Fruit fly (Drosophila melanogaster) whole organism, embryonic: ENCODE data around the gene Cyp313a4.
A peak's percentile ranks its signal among the peaks of the same experiment; 100 is the strongest.

ENCODE experiments used
- Asciz ChIP-seq: fragments of 200-800 bp; sonication (Bioruptor generic); optimal IDR thresholded peaks from 2 replicates; lab custom pipeline; 2017; ENCODE audit warnings: missing biosample characterization, mild to moderate bottlenecking, missing genetic modification characterization, missing genetic modification reagents
- CG10147 ChIP-seq: fragments of 200-800 bp; sonication (Bioruptor generic); optimal IDR thresholded peaks from 2 replicates; lab custom pipeline; 2019; ENCODE audit warnings: missing biosample characterization, mild to moderate bottlenecking, missing genetic modification characterization, moderate library complexity
- CG10543 ChIP-seq: fragments of 200-800 bp; sonication (Bioruptor generic); optimal IDR thresholded peaks from 3 replicates; lab custom pipeline; 2017; ENCODE audit warnings: missing biosample characterization, mild to moderate bottlenecking, missing genetic modification characterization, moderate library complexity
- CG11093 ChIP-seq: fragments of 200-800 bp; sonication (Bioruptor generic); IDR thresholded peaks from 3 replicates; pipeline ENCODE4 v1.3.6; 2022; ENCODE audit warnings: missing biosample characterization, missing genetic modification characterization
- CG12104 ChIP-seq: fragments of 200-800 bp; sonication (Bioruptor generic); optimal IDR thresholded peaks from 3 replicates; lab custom pipeline; 2016; ENCODE audit warnings: missing biosample characterization, missing genetic modification characterization
- CG12391 ChIP-seq: fragments of 200-800 bp; sonication (Bioruptor generic); optimal IDR thresholded peaks from 3 replicates; lab custom pipeline; 2018; ENCODE audit warnings: missing biosample characterization, mild to moderate bottlenecking, missing genetic modification characterization, moderate library complexity
- CG13775 ChIP-seq: fragments of 200-800 bp; sonication (Bioruptor generic); optimal IDR thresholded peaks from 3 replicates; lab custom pipeline; 2017; ENCODE audit warnings: missing biosample characterization, mild to moderate bottlenecking, missing genetic modification characterization
- CG13894 ChIP-seq: fragments of 200-800 bp; sonication (Bioruptor generic); optimal IDR thresholded peaks from 3 replicates; lab custom pipeline; 2018; ENCODE audit warnings: missing biosample characterization, mild to moderate bottlenecking, missing genetic modification characterization, moderate library complexity
- CG14860 ChIP-seq: fragments of 200-800 bp; sonication (Bioruptor generic); IDR thresholded peaks from 3 replicates; pipeline ENCODE4 v1.3.6; 2022; ENCODE audit warnings: missing biosample characterization, missing genetic modification characterization; ENCODE audit not compliant: partially characterized antibody
- CG15011 ChIP-seq: fragments of 200-800 bp; sonication (Bioruptor generic); optimal IDR thresholded peaks from 3 replicates; lab custom pipeline; 2018; ENCODE audit warnings: missing biosample characterization, mild to moderate bottlenecking, missing genetic modification characterization
- CG17186 ChIP-seq: fragments of 200-800 bp; sonication (Bioruptor generic); optimal IDR thresholded peaks from 3 replicates; lab custom pipeline; 2017; ENCODE audit warnings: missing biosample characterization, missing genetic modification reagents, missing genetic modification characterization
- CG17385 ChIP-seq: fragments of 200-800 bp; sonication (Bioruptor generic); optimal IDR thresholded peaks from 3 replicates; lab custom pipeline; 2018; ENCODE audit warnings: missing biosample characterization, mild to moderate bottlenecking, missing genetic modification characterization
- CG17612 ChIP-seq: fragments of 200-800 bp; sonication (Bioruptor generic); IDR thresholded peaks from 2 replicates; pipeline ENCODE4 v1.3.6; 2022; ENCODE audit warnings: missing biosample characterization, missing genetic modification characterization
- CG17802 ChIP-seq: fragments of 200-800 bp; sonication (Bioruptor generic); optimal IDR thresholded peaks from 2 replicates; lab custom pipeline; 2018; ENCODE audit warnings: missing biosample characterization, mild to moderate bottlenecking, missing genetic modification characterization, moderate library complexity
- CG1792 ChIP-seq: fragments of 200-800 bp; sonication (Bioruptor generic); optimal IDR thresholded peaks from 2 replicates; lab custom pipeline; 2016; ENCODE audit warnings: missing biosample characterization, missing genetic modification characterization
- CG18011 ChIP-seq: fragments of 200-800 bp; sonication (Bioruptor generic); optimal IDR thresholded peaks from 2 replicates; lab custom pipeline; 2017; ENCODE audit warnings: missing biosample characterization, missing genetic modification characterization, mild to moderate bottlenecking, moderate library complexity, missing genotype
- CG18619 ChIP-seq: fragments of 200-800 bp; sonication (Bioruptor generic); optimal IDR thresholded peaks from 3 replicates; lab custom pipeline; 2017; ENCODE audit warnings: missing biosample characterization, mild to moderate bottlenecking, missing genetic modification characterization
- CG2712 ChIP-seq: fragments of 200-800 bp; optimal IDR thresholded peaks from 3 replicates; lab custom pipeline; 2019; ENCODE audit warnings: missing biosample characterization, mild to moderate bottlenecking, missing genetic modification characterization, moderate library complexity
- CG3407 ChIP-seq: fragments of 200-800 bp; sonication (Bioruptor generic); optimal IDR thresholded peaks from 2 replicates; lab custom pipeline; 2018; ENCODE audit warnings: missing biosample characterization, mild to moderate bottlenecking, missing genetic modification characterization
- CG34224 ChIP-seq: fragments of 200-800 bp; sonication (Bioruptor generic); IDR thresholded peaks from 3 replicates; pipeline ENCODE4 v1.3.6; 2022; ENCODE audit warnings: missing biosample characterization, missing genetic modification characterization; ENCODE audit not compliant: partially characterized antibody
- CG3726 ChIP-seq: fragments of 200-800 bp; sonication (Bioruptor generic); IDR thresholded peaks from 3 replicates; pipeline ENCODE4, ENCODE4 v1.3.6; 2022; ENCODE audit warnings: missing biosample characterization, missing genetic modification characterization
- CG7839 ChIP-seq: fragments of 200-800 bp; sonication (Bioruptor generic); optimal IDR thresholded peaks from 3 replicates; lab custom pipeline; 2018; ENCODE audit warnings: missing biosample characterization, mild to moderate bottlenecking, missing genetic modification characterization, moderate library complexity
- Fer1 ChIP-seq: fragments of 200-800 bp; sonication (Bioruptor generic); optimal IDR thresholded peaks from 2 replicates; lab custom pipeline; 2017; ENCODE audit warnings: missing biosample characterization, mild to moderate bottlenecking, missing genetic modification characterization
- Fer3 ChIP-seq: fragments of 200-800 bp; sonication (Bioruptor generic); optimal IDR thresholded peaks from 2 replicates; lab custom pipeline; 2018; ENCODE audit warnings: missing biosample characterization, mild to moderate bottlenecking, missing genetic modification characterization, moderate library complexity
- H2.0 ChIP-seq: fragments of 200-800 bp; sonication (Bioruptor generic); IDR thresholded peaks from 2 replicates; pipeline ENCODE4 v1.3.6; 2022; ENCODE audit warnings: missing biosample characterization, missing genetic modification characterization
- Hr51 ChIP-seq, 2 experiments: fragments of 200-800 bp; sonication (Bioruptor generic); optimal IDR thresholded peaks; 2 replicates in 1 of 2; 3 replicates in 1 of 2; lab custom pipeline; 2016 to 2018; ENCODE audit warnings: missing biosample characterization in 2 of 2, missing genetic modification characterization in 2 of 2, mild to moderate bottlenecking in 1 of 2, moderate library complexity in 1 of 2
- Lim3 ChIP-seq: fragments of 200-800 bp; sonication (Bioruptor generic); IDR thresholded peaks from 2 replicates; pipeline ENCODE4 v1.3.6; 2022; ENCODE audit warnings: missing biosample characterization, missing genetic modification characterization
- MESR4 ChIP-seq: fragments of 200-800 bp; sonication (Bioruptor generic); optimal IDR thresholded peaks from 2 replicates; lab custom pipeline; 2018; ENCODE audit warnings: missing biosample characterization, mild to moderate bottlenecking, missing genetic modification characterization, moderate library complexity
- Mrtf ChIP-seq: fragments of 200-800 bp; sonication (Bioruptor generic); IDR thresholded peaks from 3 replicates; pipeline ENCODE4 v1.3.6; 2022; ENCODE audit warnings: missing biosample characterization, missing genetic modification characterization
- Nf-YA ChIP-seq: fragments of 200-800 bp; sonication (Bioruptor generic); IDR thresholded peaks from 2 replicates; pipeline ENCODE4 v1.3.6; 2022; ENCODE audit warnings: missing biosample characterization, missing genetic modification characterization
- Nf-YC ChIP-seq: fragments of 200-800 bp; optimal IDR thresholded peaks from 3 replicates; lab custom pipeline; 2019; ENCODE audit warnings: missing biosample characterization, mild to moderate bottlenecking, missing genetic modification characterization, moderate library complexity
- Oaz ChIP-seq: fragments of 200-800 bp; sonication (Bioruptor generic); IDR thresholded peaks from 2 replicates; pipeline ENCODE4 v1.3.6; 2022; ENCODE audit warnings: missing biosample characterization, missing genetic modification characterization
- Oli ChIP-seq: fragments of 200-800 bp; sonication (Bioruptor generic); optimal IDR thresholded peaks from 2 replicates; lab custom pipeline; 2018; ENCODE audit warnings: missing biosample characterization, mild to moderate bottlenecking, missing genetic modification characterization, moderate library complexity
- Pdp1 ChIP-seq, 2 experiments: fragments of 200-800 bp; sonication (Bioruptor generic); optimal IDR thresholded peaks; 3 replicates each; lab custom pipeline; 2016; ENCODE audit warnings: missing biosample characterization in 2 of 2, missing genetic modification characterization in 2 of 2, mild to moderate bottlenecking in 1 of 2, moderate library complexity in 1 of 2
- bbx ChIP-seq: fragments of 200-800 bp; sonication (Bioruptor generic); IDR thresholded peaks from 2 replicates; pipeline ENCODE4 v1.3.6; 2022; ENCODE audit warnings: missing biosample characterization, missing genetic modification characterization; ENCODE audit not compliant: partially characterized antibody
- bsh ChIP-seq, 2 experiments: fragments of 200-800 bp; sonication (Bioruptor generic); optimal IDR thresholded peaks; 2 replicates each; lab custom pipeline; 2017 to 2018; ENCODE audit warnings: mild to moderate bottlenecking in 2 of 2, missing biosample characterization in 2 of 2, missing genetic modification characterization in 2 of 2, moderate library complexity in 1 of 2
- cato ChIP-seq: fragments of 200-800 bp; sonication (Bioruptor generic); optimal IDR thresholded peaks from 2 replicates; lab custom pipeline; 2016; ENCODE audit warnings: missing biosample characterization, missing genetic modification characterization, borderline replicate concordance
- hb ChIP-seq: fragments of 200-800 bp; sonication (Bioruptor generic); IDR thresholded peaks from 3 replicates; pipeline ENCODE4 v1.3.6; 2022; ENCODE audit warnings: missing biosample characterization, missing genetic modification characterization; ENCODE audit not compliant: partially characterized antibody
- hkb ChIP-seq, 2 experiments: fragments of 200-800 bp in 1 of 2; fragments of >200 bp in 1 of 2; sonication (Bioruptor generic) in 1 of 2; IDR thresholded peaks in 1 of 2; optimal IDR thresholded peaks in 1 of 2; 2 replicates each; pipeline versions ENCODE4 v1.3.6 to Lab custom; 2017 to 2022; ENCODE audit warnings: missing biosample characterization in 1 of 2, missing genetic modification characterization in 1 of 2
- oc ChIP-seq: fragments of 200-800 bp; sonication (Bioruptor generic); optimal IDR thresholded peaks from 2 replicates; lab custom pipeline; 2018; ENCODE audit warnings: missing biosample characterization, mild to moderate bottlenecking, missing genetic modification characterization, moderate library complexity
- prd ChIP-seq, 3 experiments: fragments of >200 bp in 2 of 3; fragments of 200-800 bp in 1 of 3; sonication (Bioruptor generic) in 1 of 3; optimal IDR thresholded peaks in 2 of 3; IDR thresholded peaks in 1 of 3; 2 replicates in 2 of 3; 3 replicates in 1 of 3; pipeline versions ENCODE4 v1.3.6 to Lab custom; 2017 to 2022; ENCODE audit warnings: missing biosample characterization in 1 of 3, missing genetic modification characterization in 1 of 3
- ranshi ChIP-seq: fragments of 200-800 bp; sonication (Bioruptor generic); IDR thresholded peaks from 2 replicates; pipeline ENCODE4 v1.3.6; 2022; ENCODE audit warnings: missing biosample characterization, missing genetic modification characterization
- seq ChIP-seq: fragments of 200-800 bp; sonication (Bioruptor generic); IDR thresholded peaks from 2 replicates; pipeline ENCODE4 v1.3.6; 2022; ENCODE audit warnings: missing biosample characterization, missing genetic modification characterization
- sima ChIP-seq: fragments of 200-800 bp; sonication (Bioruptor generic); optimal IDR thresholded peaks from 2 replicates; lab custom pipeline; 2016; ENCODE audit warnings: missing biosample characterization, missing genetic modification characterization
- tgo ChIP-seq: fragments of 200-800 bp; sonication (Bioruptor generic); IDR thresholded peaks from 3 replicates; pipeline ENCODE4 v1.3.6; 2022; ENCODE audit warnings: missing biosample characterization, missing genetic modification characterization
- twi ChIP-seq: fragments of 200-800 bp; optimal IDR thresholded peaks from 2 replicates; lab custom pipeline; 2019; ENCODE audit warnings: missing biosample characterization, mild to moderate bottlenecking, missing genetic modification characterization, moderate library complexity
- zfh1 ChIP-seq: fragments of 200-800 bp; sonication (Bioruptor generic); IDR thresholded peaks from 3 replicates; pipeline ENCODE4 v1.3.6; 2022; ENCODE audit warnings: missing biosample characterization, missing genetic modification characterization

Gene Cyp313a4

dm6 chr3R:12722392-12722914 is 41.3 kb upstream of the Cyp313a4 start, which contains the start of gene Men (continued):
- TF ChIP-seq Lim3 (GFP tag; lab: Robert Waterston, UW) (no peak), sima (GFP tag; lab: Kevin White, UChicago) (no peak), oc (tag; lab: Kevin White, UChicago) (peak; percentile 41), seq (peak; percentile 59), tgo (GFP tag; lab: Robert Waterston, UW) (peak; percentile 63; the same call in 2 of the 3 replicates), CG1792 (GFP tag; lab: Kevin White, UChicago) (no peak), Nf-YA (GFP tag; lab: Robert Waterston, UW) (peak; percentile 61), CG18619 (peak; percentile 45), CG10543 (GFP tag; lab: Kevin White, UChicago) (peak; percentile 31), CG34224 (GFP tag; lab: Robert Waterston, UW) (no peak), Fer1 (GFP tag; lab: Kevin White, UChicago) (peak; percentile 76), hkb (optimal IDR thresholded peaks at IDR 0.05; lab: Kevin White, UChicago) (no peak), hkb (GFP tag; IDR thresholded peaks at IDR 0.05; lab: Robert Waterston, UW) (peak; percentile 45; the same call in 1 of the 2 replicates), bsh (GFP tag; optimal IDR thresholded peaks at IDR 0.05; lab: Kevin White, UChicago) (peak in 1 of 2 experiments; percentile 48), Hr51 (GFP tag; optimal IDR thresholded peaks at IDR 0.05; lab: Kevin White, UChicago) (peak in 1 of 2 experiments; percentile 88), cato (no peak), Asciz (GFP tag; lab: Kevin White, UChicago) (peak; percentile 33), twi (peak; percentile 34), CG13894 (tag; lab: Kevin White, UChicago) (peak; percentile 27), CG12104 (GFP tag; lab: Kevin White, UChicago) (peak; percentile 48), Pdp1 (GFP tag; optimal IDR thresholded peaks at IDR 0.05; lab: Kevin White, UChicago) (peak; percentile 4 to 18), CG11093 (GFP tag; lab: Robert Waterston, UW) (peak; percentile 49; the same call in 1 of the 3 replicates), CG18011 (GFP tag; lab: Kevin White, UChicago) (no peak), hb (GFP tag; lab: Robert Waterston, UW) (no peak), ranshi (GFP tag; lab: Robert Waterston, UW) (peak; percentile 65), Fer3 (peak; percentile 52), CG7839 (tag; lab: Kevin White, UChicago) (peak; percentile 82), CG2712 (tag; lab: Kevin White, UChicago) (peak; percentile 73), CG3726 (GFP tag; lab: Robert Waterston, UW) (0 out of 3 replicates have a peak, but pooled peaks have one; percentile 24), CG17612 (no peak), H2.0 (GFP tag; lab: Robert Waterston, UW) (no peak), Oli (tag; lab: Kevin White, UChicago) (peak; percentile 75), MESR4 (GFP tag; lab: Kevin White, UChicago) (no peak), CG17385 (GFP tag; lab: Kevin White, UChicago) (peak; percentile 62), CG14860 (no peak), Oaz (GFP tag; lab: Robert Waterston, UW) (peak; percentile 64), zfh1 (GFP tag; lab: Robert Waterston, UW) (0 out of 3 replicates have a peak, but pooled peaks have one; percentile 42), bbx (GFP tag; lab: Robert Waterston, UW) (no peak), CG10147 (GFP tag; lab: Kevin White, UChicago) (peak; percentile 53), prd (optimal IDR thresholded peaks at IDR 0.05; lab: Kevin White, UChicago) (no peak), prd (GFP tag; IDR thresholded peaks at IDR 0.05; lab: Robert Waterston, UW) (peak; percentile 48; the same call in 1 of the 3 replicates), CG13775 (peak; percentile 27), Mrtf (GFP tag; lab: Robert Waterston, UW) (0 out of 3 replicates have a peak, but pooled peaks have one; percentile 20), CG17186 (GFP tag; lab: Kevin White, UChicago) (no peak), Nf-YC (peak; percentile 68), CG17802 (no peak), CG12391 (tag; lab: Kevin White, UChicago) (peak; percentile 61), CG3407 (peak; percentile 37), CG15011 (GFP tag; lab: Kevin White, UChicago) (no peak)
